Worm (Caenorhabditis elegans): ENCODE measurements around the gene C40H1.3.

Gene C40H1.3

ce11 chrIII:9334174-9334573 lies 5.0 kb upstream of the C40H1.3 start, which contains the start of gene elo-4:
Gene elo-4 (minus strand): TSS chrIII:9334274.
- TF ChIP-seq nhr-237 (tag; optimal IDR thresholded peaks at IDR 0.05) (no peak), duxl-1 (tag; optimal IDR thresholded peaks at IDR 0.05; ENCODE audit: poor library complexity) (no peak), nhr-77 (tag; optimal IDR thresholded peaks at IDR 0.05) (no peak), ceh-82 (tag; optimal IDR thresholded peaks at IDR 0.05) (no peak), zag-1 (tag; optimal IDR thresholded peaks at IDR 0.05) (no peak), unc-62 (GFP tag; optimal IDR thresholded peaks at IDR 0.05 in 1 of 2) (no peak), unc-62 (tag; optimal IDR thresholded peaks at IDR 0.05) (no peak), F26F4.8 (GFP tag; conservative IDR thresholded peaks at IDR 0.05) (no peak), hif-1 (tag; optimal IDR thresholded peaks at IDR 0.05) (no peak), nhr-25 (tag; optimal IDR thresholded peaks at IDR 0.05; ENCODE audit: borderline replicate concordance, insufficient read depth) (no peak), R02D3.7 (tag; optimal IDR thresholded peaks at IDR 0.05) (no peak), saeg-2 (GFP tag; IDR thresholded peaks at IDR 0.05) (no peak), tra-1 (GFP tag; IDR thresholded peaks at IDR 0.05) (no peak), ctbp-1 (GFP tag; IDR thresholded peaks at IDR 0.05) (no peak), dmd-8 (GFP tag; IDR thresholded peaks at IDR 0.05) (no peak), zfp-3 (GFP tag; conservative IDR thresholded peaks at IDR 0.05) (no peak), nhr-102 (tag; optimal IDR thresholded peaks at IDR 0.05) (no peak), T20F7.1 (GFP tag; optimal IDR thresholded peaks at IDR 0.05) (no peak), mdl-1 (tag; optimal IDR thresholded peaks at IDR 0.05) (no peak)

- TF ChIP-seq zip-2 (tag; optimal IDR thresholded peaks at IDR 0.05): no peak
- no peak for TF ChIP-seq Y5F2A.4 (GFP tag; optimal IDR thresholded peaks at IDR 0.05)
- no peak for TF ChIP-seq T26A8.4 (GFP tag; IDR thresholded peaks at IDR 0.05)
- TF ChIP-seq ceh-28 (tag; optimal IDR thresholded peaks at IDR 0.05): no peak
- TF ChIP-seq tra-1 (GFP tag; IDR thresholded peaks at IDR 0.05): no peak
- no peak for TF ChIP-seq nhr-11 (tag; optimal IDR thresholded peaks at IDR 0.05)
- no peak for TF ChIP-seq fos-1 (tag; optimal IDR thresholded peaks at IDR 0.05)
- TF ChIP-seq gei-8 (GFP tag; optimal IDR thresholded peaks at IDR 0.05): no peak
- no peak for TF ChIP-seq snpc-1.2 (GFP tag; IDR thresholded peaks at IDR 0.05)
- no peak for TF ChIP-seq zfp-2 (tag; optimal IDR thresholded peaks at IDR 0.05)
- no peak for TF ChIP-seq fkh-10 (GFP tag; optimal IDR thresholded peaks at IDR 0.05)
- TF ChIP-seq nhr-10 (tag; optimal IDR thresholded peaks at IDR 0.05): no peak
- no peak for TF ChIP-seq ceh-32 (tag; optimal IDR thresholded peaks at IDR 0.05; ENCODE audit: poor library complexity)
- no peak for TF ChIP-seq lin-15B (tag; optimal IDR thresholded peaks at IDR 0.05)
- no peak for TF ChIP-seq nhr-6 (tag; optimal IDR thresholded peaks at IDR 0.05)
- no peak for TF ChIP-seq madf-5 (GFP tag; IDR thresholded peaks at IDR 0.05)
- TF ChIP-seq F10B5.3 (tag; optimal IDR thresholded peaks at IDR 0.05): no peak
- peak; percentile 14 for TF ChIP-seq dve-1 (tag; optimal IDR thresholded peaks at IDR 0.05; ENCODE audit: insufficient read depth)
- no peak for TF ChIP-seq ZK546.5 (tag; optimal IDR thresholded peaks at IDR 0.05)
- no peak for TF ChIP-seq ztf-11 (tag; optimal IDR thresholded peaks at IDR 0.05)
- no peak for TF ChIP-seq mdl-1 (tag; optimal IDR thresholded peaks at IDR 0.05)
- no peak for TF ChIP-seq lin-38 (GFP tag; IDR thresholded peaks at IDR 0.05)
- no peak for TF ChIP-seq cey-2 (tag; optimal IDR thresholded peaks at IDR 0.05; ENCODE audit: borderline replicate concordance, insufficient read depth)
- peak; percentile 43 for TF ChIP-seq aha-1 (tag)
- TF ChIP-seq F44E2.7 (GFP tag; IDR thresholded peaks at IDR 0.05): no peak
- TF ChIP-seq ceh-20 (GFP tag; IDR thresholded peaks at IDR 0.05): no peak
- TF ChIP-seq php-3 (GFP tag; IDR thresholded peaks at IDR 0.05): no peak
- TF ChIP-seq dmd-8 (GFP tag; IDR thresholded peaks at IDR 0.05): no peak
- TF ChIP-seq jun-1 (tag; optimal IDR thresholded peaks at IDR 0.05): no peak
- TF ChIP-seq ceh-62 (tag; optimal IDR thresholded peaks at IDR 0.05): no peak
- peak; percentile 4 for TF ChIP-seq dpl-1 (GFP tag; optimal IDR thresholded peaks at IDR 0.05)
- TF ChIP-seq mdt-29 (GFP tag; IDR thresholded peaks at IDR 0.05): no peak
- TF ChIP-seq lim-7 (GFP tag; IDR thresholded peaks at IDR 0.05): no peak
- no peak for TF ChIP-seq hlh-30 (tag; optimal IDR thresholded peaks at IDR 0.05; ENCODE audit: insufficient read depth)
- peak; percentile 61 for TF ChIP-seq mes-2 (tag; optimal IDR thresholded peaks at IDR 0.05; ENCODE audit: poor library complexity, severe bottlenecking)
Observed at ce11 chrIII:9331084-9331564, 2.0 kb upstream of the C40H1.3 start, which contains the start of gene ufc-1. Gene ufc-1 (plus strand): TSS chrIII:9331514.
